Worm (Caenorhabditis elegans) whole organism, L1 larva: ENCODE data around the gene ZK228.4.

Experiments used
- C34B4.2 ChIP-seq: sonication (generic microtip); optimal IDR thresholded peaks from 2 replicates; lab custom pipeline; 2017; ENCODE audit warnings: mild to moderate bottlenecking, missing genetic modification characterization, missing compliant biosample characterization
- F16B12.6 ChIP-seq: fragments of 150-350 bp; optimal IDR thresholded peaks from 2 replicates; lab custom pipeline; 2014; ENCODE audit warnings: missing biosample characterization, missing genetic modification characterization
- ceh-63 ChIP-seq: fragments of 200-800 bp; sonication (Bioruptor generic); optimal IDR thresholded peaks from 2 replicates; lab custom pipeline; 2018; ENCODE audit warnings: mild to moderate bottlenecking, missing genetic modification characterization, missing compliant biosample characterization
- ceh-82 ChIP-seq, 3 experiments: fragments of 150-350 bp in 1 of 3; sonication (generic microtip) in 2 of 3; optimal IDR thresholded peaks; 2 replicates each; lab custom pipeline; 2014 to 2017; ENCODE audit warnings: missing biosample characterization in 3 of 3, missing genetic modification characterization in 3 of 3
- ceh-90 ChIP-seq: sonication (generic microtip); optimal IDR thresholded peaks from 2 replicates; lab custom pipeline; 2016; ENCODE audit warnings: missing genetic modification characterization, missing compliant biosample characterization
- dpl-1 ChIP-seq, 3 experiments: fragments of 150-350 bp in 2 of 3; sonication (generic microtip) in 1 of 3; optimal IDR thresholded peaks; 2 replicates each; lab custom pipeline; 2014 to 2017; ENCODE audit warnings: missing biosample characterization in 3 of 3, missing genetic modification characterization in 3 of 3, missing genetic modification reagents in 3 of 3
- dsc-1 ChIP-seq: sonication (generic microtip); optimal IDR thresholded peaks from 2 replicates; lab custom pipeline; 2016; ENCODE audit warnings: mild to moderate bottlenecking, missing genetic modification characterization, missing compliant biosample characterization
- efl-1 ChIP-seq, 4 experiments: fragments of 150-350 bp; optimal IDR thresholded peaks in 3 of 4; peaks in 1 of 4; 1 replicate in 1 of 4; 2 replicates in 3 of 4; lab custom pipeline; 2014; ENCODE audit warnings: missing biosample characterization in 2 of 4, missing genetic modification characterization in 2 of 4, missing genetic modification reagents in 2 of 4
- elt-2 ChIP-seq: sonication (generic microtip); optimal IDR thresholded peaks from 2 replicates; lab custom pipeline; 2016; ENCODE audit warnings: missing genetic modification characterization, mild to moderate bottlenecking, inconsistent platforms, missing compliant biosample characterization, missing genetic modification reagents
- elt-3 ChIP-seq, 6 experiments: fragments of 150-350 bp in 1 of 6; sonication (generic microtip); optimal IDR thresholded peaks; 2 replicates each; lab custom pipeline; 2017 to 2018; ENCODE audit warnings: missing biosample characterization in 6 of 6, missing genetic modification characterization in 6 of 6, inconsistent platforms in 1 of 6
- fkh-10 ChIP-seq: sonication (generic microtip); optimal IDR thresholded peaks from 2 replicates; lab custom pipeline; 2017; ENCODE audit warnings: missing biosample characterization, missing genetic modification reagents, missing genetic modification characterization
- grh-1 ChIP-seq: fragments of 200-800 bp; sonication (Bioruptor generic); IDR thresholded peaks from 2 replicates; pipeline ENCODE4 v1.3.6; 2022; ENCODE audit warnings: missing genetic modification reagents, missing genetic modification characterization, missing compliant biosample characterization
- hlh-4 ChIP-seq: sonication (generic microtip); optimal IDR thresholded peaks from 2 replicates; lab custom pipeline; 2016; ENCODE audit warnings: mild to moderate bottlenecking, missing genetic modification characterization, missing compliant biosample characterization
- irx-1 ChIP-seq: sonication (generic microtip); optimal IDR thresholded peaks from 2 replicates; lab custom pipeline; 2016; ENCODE audit warnings: missing genetic modification characterization, missing compliant biosample characterization
- lin-14 ChIP-seq: fragments of 200-800 bp; sonication (Bioruptor generic); optimal IDR thresholded peaks from 2 replicates; lab custom pipeline; 2018; ENCODE audit warnings: mild to moderate bottlenecking, missing genetic modification characterization, moderate library complexity, missing compliant biosample characterization
- lin-35 ChIP-seq, 2 experiments: fragments of 150-350 bp; optimal IDR thresholded peaks; 2 replicates each; lab custom pipeline; 2014; ENCODE audit warnings: missing biosample characterization in 2 of 2, missing genetic modification characterization in 2 of 2, missing genetic modification reagents in 2 of 2
- lsy-2 ChIP-seq, 2 experiments: fragments of 150-350 bp; optimal IDR thresholded peaks; 2 replicates each; lab custom pipeline; 2014; ENCODE audit warnings: missing biosample characterization in 2 of 2, missing genetic modification characterization in 2 of 2
- mep-1 ChIP-seq: fragments of 150-350 bp; optimal IDR thresholded peaks from 2 replicates; lab custom pipeline; 2014; ENCODE audit warnings: missing biosample characterization, missing genetic modification characterization
- nhr-11 ChIP-seq: fragments of 150-350 bp; optimal IDR thresholded peaks from 2 replicates; lab custom pipeline; 2014; ENCODE audit warnings: missing biosample characterization, missing genetic modification characterization
- nhr-12 ChIP-seq: sonication (generic microtip); optimal IDR thresholded peaks from 2 replicates; lab custom pipeline; 2017; ENCODE audit warnings: missing biosample characterization, missing genetic modification characterization
- nhr-19 ChIP-seq: fragments of 200-800 bp; sonication (Bioruptor generic); conservative IDR thresholded peaks from 2 replicates; pipeline ENCODE4 v1.3.6; 2022; ENCODE audit warnings: missing genetic modification characterization, missing compliant biosample characterization
- nhr-237 ChIP-seq: fragments of 150-350 bp; optimal IDR thresholded peaks from 2 replicates; lab custom pipeline; 2014; ENCODE audit warnings: missing biosample characterization, missing genetic modification characterization
- nhr-47 ChIP-seq: sonication (generic microtip); optimal IDR thresholded peaks from 2 replicates; lab custom pipeline; 2016; ENCODE audit warnings: mild to moderate bottlenecking, missing genetic modification characterization, moderate library complexity, missing compliant biosample characterization
- nhr-76 ChIP-seq: sonication (generic microtip); optimal IDR thresholded peaks from 2 replicates; lab custom pipeline; 2017; ENCODE audit warnings: missing biosample characterization, missing genetic modification characterization
- nhr-77 ChIP-seq: fragments of 150-350 bp; optimal IDR thresholded peaks from 2 replicates; lab custom pipeline; 2014; ENCODE audit warnings: missing biosample characterization, missing genetic modification characterization
- nhr-85 ChIP-seq: sonication (generic microtip); peaks from one replicate; lab custom pipeline; 2016; ENCODE audit warnings: missing genetic modification characterization, inconsistent platforms, missing compliant biosample characterization
- pax-3 ChIP-seq: fragments of 200-800 bp; sonication (Bioruptor generic); optimal IDR thresholded peaks from 2 replicates; lab custom pipeline; 2018; ENCODE audit warnings: mild to moderate bottlenecking, missing genetic modification characterization, moderate library complexity, missing compliant biosample characterization
- pqm-1 ChIP-seq: sonication (generic microtip); optimal IDR thresholded peaks from 3 replicates; lab custom pipeline; 2017; ENCODE audit warnings: missing biosample characterization, missing genetic modification characterization
- snpc-4 ChIP-seq: fragments of 150-350 bp; optimal IDR thresholded peaks from 2 replicates; lab custom pipeline; 2014; ENCODE audit warnings: missing biosample characterization, missing genetic modification characterization
- swsn-7 ChIP-seq: sonication (generic microtip); optimal IDR thresholded peaks from 2 replicates; lab custom pipeline; 2016; ENCODE audit warnings: missing genetic modification characterization, missing compliant biosample characterization
- tbx-2 ChIP-seq: sonication (generic microtip); optimal IDR thresholded peaks from 2 replicates; lab custom pipeline; 2016; ENCODE audit warnings: missing genetic modification characterization, missing compliant biosample characterization
- unc-130 ChIP-seq: fragments of 150-350 bp; optimal IDR thresholded peaks from 2 replicates; lab custom pipeline; 2017; ENCODE audit warnings: missing biosample characterization, missing genetic modification characterization, inconsistent platforms
- unc-62 ChIP-seq: fragments of 150-350 bp; optimal IDR thresholded peaks from 2 replicates; lab custom pipeline; 2014; ENCODE audit warnings: missing biosample characterization, missing genetic modification reagents, missing genetic modification characterization
- unc-86 ChIP-seq: sonication (generic microtip); optimal IDR thresholded peaks from 2 replicates; lab custom pipeline; 2016; ENCODE audit warnings: missing genetic modification characterization, missing compliant biosample characterization
- unc-98 ChIP-seq: fragments of 200-800 bp; sonication (Bioruptor generic); IDR thresholded peaks from 2 replicates; pipeline ENCODE4 v1.3.6; 2022; ENCODE audit warnings: missing genetic modification characterization, missing compliant biosample characterization
- vab-15 ChIP-seq: sonication (generic microtip); optimal IDR thresholded peaks from 2 replicates; lab custom pipeline; 2017; ENCODE audit warnings: missing genotype, mild to moderate bottlenecking, missing genetic modification characterization, missing compliant biosample characterization
- zip-4 ChIP-seq: fragments of 200-800 bp; sonication (Bioruptor generic); optimal IDR thresholded peaks from 2 replicates; lab custom pipeline; 2018; ENCODE audit warnings: mild to moderate bottlenecking, missing genetic modification characterization, moderate library complexity, missing compliant biosample characterization

Gene ZK228.4

DNA sequence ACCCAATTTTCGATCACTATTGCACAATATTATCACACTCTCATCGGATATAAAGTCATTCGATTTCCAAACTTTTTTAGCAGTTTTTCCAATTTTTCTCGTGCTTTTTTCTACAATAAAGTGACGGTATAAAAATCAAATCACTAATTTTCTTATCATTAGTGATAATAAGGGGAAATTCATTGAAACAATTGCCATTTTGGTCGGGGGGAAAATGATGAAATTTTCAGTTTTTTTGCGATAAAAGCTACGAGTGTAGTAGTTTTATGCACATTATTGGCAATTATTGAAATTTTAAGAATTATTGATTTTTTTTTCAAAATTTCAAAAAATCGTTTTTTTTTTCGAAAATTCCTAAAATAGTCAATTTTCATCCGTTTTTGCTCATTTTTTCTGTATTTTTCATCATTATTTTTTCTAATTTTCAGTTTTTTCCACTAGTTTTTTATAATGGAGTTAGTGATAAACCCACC lies at the start of gene ZK228.4:
Gene ZK228.4 (plus strand): TSS at position 423 of the 473 bp plus-strand sequence.
- no peak for TF ChIP-seq unc-62 (GFP tag; lab: Kevin White, UChicago)
- no peak for TF ChIP-seq lin-14 (GFP tag; lab: Kevin White, UChicago)
- no peak for TF ChIP-seq grh-1 (GFP tag; lab: Robert Waterston, UW)
- no peak for TF ChIP-seq irx-1 (tag; lab: Kevin White, UChicago)
- TF ChIP-seq nhr-11 (tag; lab: Kevin White, UChicago), result no peak
- TF ChIP-seq nhr-19 (GFP tag; lab: Robert Waterston, UW), result no peak
- no peak for TF ChIP-seq efl-1 (optimal IDR thresholded peaks at IDR 0.05; lab: Kevin White, UChicago)
- TF ChIP-seq efl-1 (GFP tag; optimal IDR thresholded peaks at IDR 0.05 in 1 of 2; lab: Kevin White, UChicago), result no peak
- TF ChIP-seq ceh-63 (GFP tag; lab: Kevin White, UChicago), result no peak
- no peak for TF ChIP-seq snpc-4
- TF ChIP-seq elt-2 (tag; lab: Kevin White, UChicago), result peak; percentile 55
- TF ChIP-seq nhr-12 (tag; lab: Kevin White, UChicago), result no peak
- TF ChIP-seq unc-130 (tag; lab: Kevin White, UChicago), result no peak
- TF ChIP-seq pqm-1 (tag; lab: Kevin White, UChicago), result peak; percentile 6
- no peak for TF ChIP-seq lsy-2 (tag; optimal IDR thresholded peaks at IDR 0.05; lab: Kevin White, UChicago)

DNA sequence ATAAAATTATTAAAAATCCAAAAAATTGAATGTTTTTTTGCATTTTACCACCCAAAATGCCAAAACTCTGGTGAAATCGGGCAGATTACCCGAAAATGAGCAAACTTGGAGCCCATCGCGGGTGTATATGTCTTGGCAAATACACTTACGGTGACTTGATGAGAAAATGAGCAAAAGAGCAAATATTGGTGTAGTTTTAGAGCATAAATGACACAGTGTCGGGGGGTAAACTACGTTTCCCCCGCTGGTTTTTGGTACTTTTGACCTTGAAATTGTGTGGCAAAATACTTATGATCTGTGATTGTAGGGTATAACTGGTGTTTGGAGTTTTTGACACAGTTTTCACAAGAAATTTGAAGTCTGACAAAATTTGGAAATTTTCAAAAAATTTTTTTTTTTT lies 49.7 kb upstream of the ZK228.4 start, which contains the start of gene ZK262.2:
Gene ZK262.2 (minus strand): TSS at position 101 of the 400 bp plus-strand sequence.
- no peak for TF ChIP-seq dpl-1 (GFP tag; optimal IDR thresholded peaks at IDR 0.05; lab: Kevin White, UChicago)
- no peak for TF ChIP-seq nhr-85
- no peak for TF ChIP-seq snpc-4

DNA sequence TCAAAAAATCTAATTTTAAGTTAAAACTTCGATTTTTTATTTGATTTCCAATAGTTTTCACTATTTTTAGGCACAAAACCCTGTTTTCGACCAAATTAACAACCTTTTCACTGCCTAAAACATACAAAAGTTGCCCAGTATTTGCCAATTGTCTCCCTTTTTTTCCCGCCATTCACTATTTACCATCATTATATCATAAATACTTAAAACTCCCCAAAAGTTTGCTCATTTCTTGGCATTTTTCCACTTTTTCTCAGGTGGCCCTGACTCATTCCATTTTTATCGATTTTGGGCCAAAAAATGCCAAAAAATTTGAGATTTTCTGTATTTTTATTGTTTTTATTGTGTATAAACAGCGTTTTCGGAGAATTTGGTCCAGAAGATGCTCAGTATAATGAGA lies 48.5 kb upstream of the ZK228.4 start, which contains the start of gene txt-8:
Gene txt-8 (plus strand): TSS at position 301 of the 400 bp plus-strand sequence.
- TF ChIP-seq fkh-10 (GFP tag; lab: Kevin White, UChicago) (no peak), nhr-19 (GFP tag; lab: Robert Waterston, UW) (no peak), pqm-1 (tag; lab: Kevin White, UChicago) (no peak), nhr-47 (tag; lab: Kevin White, UChicago) (no peak), zip-4 (GFP tag; lab: Kevin White, UChicago) (no peak), C34B4.2 (tag; lab: Kevin White, UChicago) (no peak), tbx-2 (tag; lab: Kevin White, UChicago) (no peak), hlh-4 (no peak), swsn-7 (tag; lab: Kevin White, UChicago) (no peak), ceh-82 (tag; optimal IDR thresholded peaks at IDR 0.05; lab: Kevin White, UChicago) (no peak), unc-130 (tag; lab: Kevin White, UChicago) (no peak), nhr-76 (tag; lab: Kevin White, UChicago) (no peak), lin-35 (GFP tag; optimal IDR thresholded peaks at IDR 0.05; lab: Kevin White, UChicago) (no peak), ceh-90 (no peak), nhr-12 (tag; lab: Kevin White, UChicago) (no peak), vab-15 (tag; lab: Kevin White, UChicago) (no peak), lin-14 (GFP tag; lab: Kevin White, UChicago) (no peak), dsc-1 (tag; lab: Kevin White, UChicago) (no peak)

DNA sequence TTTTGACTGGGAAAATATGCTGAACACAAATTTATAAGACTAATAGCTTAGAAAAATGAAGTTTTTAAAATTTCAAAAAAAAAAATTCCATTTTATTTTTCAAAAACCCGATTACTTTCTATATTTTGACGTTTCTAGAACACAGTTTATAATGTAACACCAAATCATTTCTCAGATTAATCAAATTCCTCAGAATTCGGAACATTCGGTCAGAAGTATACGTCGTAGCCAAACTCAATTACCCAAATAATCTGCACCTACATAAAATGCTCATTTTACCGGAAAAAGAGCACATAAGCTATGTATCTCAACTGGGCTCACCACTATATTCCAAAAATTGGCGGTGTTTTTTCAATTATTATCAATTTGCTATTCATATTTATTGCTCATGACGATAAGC lies 41.8 kb upstream of the ZK228.4 start, which contains the start of gene srj-26:
Gene srj-26 (plus strand): TSS at position 301 of the 400 bp plus-strand sequence.
- TF ChIP-seq snpc-4, result no peak
- no peak for TF ChIP-seq mep-1 (tag; lab: Kevin White, UChicago)

DNA sequence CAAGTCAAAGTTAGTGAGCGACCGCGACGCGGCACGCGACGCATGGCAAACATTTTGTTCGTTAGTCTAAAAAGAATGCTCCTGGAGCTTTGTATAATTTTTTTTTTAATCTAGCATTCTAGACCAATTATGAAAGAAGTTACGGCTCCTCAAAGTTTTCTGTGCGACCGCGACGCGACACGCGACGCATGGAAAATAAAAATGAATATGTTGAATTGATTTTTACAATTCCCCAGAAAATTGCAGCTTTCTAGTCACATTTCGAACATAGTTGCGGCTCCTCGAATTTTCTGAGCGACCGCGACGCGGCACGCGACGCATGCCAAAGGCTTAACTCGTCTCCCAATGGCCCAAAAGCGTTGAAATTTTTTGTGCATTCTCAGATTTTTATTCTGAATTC lies 38.1 kb upstream of the ZK228.4 start, which contains the start of gene ZK262.4:
Gene ZK262.4 (minus strand): TSS at position 101 of the 400 bp plus-strand sequence.
- TF ChIP-seq lsy-2 (tag; optimal IDR thresholded peaks at IDR 0.05; lab: Kevin White, UChicago) (no peak), nhr-77 (tag; lab: Kevin White, UChicago) (no peak), C34B4.2 (tag; lab: Kevin White, UChicago) (no peak), F16B12.6 (tag; lab: Kevin White, UChicago) (no peak), elt-3 (tag; optimal IDR thresholded peaks at IDR 0.05; lab: Kevin White, UChicago) (no peak), dsc-1 (tag; lab: Kevin White, UChicago) (no peak), unc-86 (tag; lab: Kevin White, UChicago) (no peak), nhr-237 (tag; lab: Kevin White, UChicago) (no peak), unc-98 (GFP tag; lab: Robert Waterston, UW) (no peak), unc-62 (GFP tag; lab: Kevin White, UChicago) (no peak), pax-3 (no peak), dpl-1 (GFP tag; optimal IDR thresholded peaks at IDR 0.05; lab: Kevin White, UChicago) (no peak), ceh-63 (GFP tag; lab: Kevin White, UChicago) (no peak), lin-14 (GFP tag; lab: Kevin White, UChicago) (no peak), nhr-12 (tag; lab: Kevin White, UChicago) (no peak)
